Worm (Caenorhabditis elegans): Measurements from ENCODE around the gene Y39E4B.5.

Gene Y39E4B.5

DNA sequence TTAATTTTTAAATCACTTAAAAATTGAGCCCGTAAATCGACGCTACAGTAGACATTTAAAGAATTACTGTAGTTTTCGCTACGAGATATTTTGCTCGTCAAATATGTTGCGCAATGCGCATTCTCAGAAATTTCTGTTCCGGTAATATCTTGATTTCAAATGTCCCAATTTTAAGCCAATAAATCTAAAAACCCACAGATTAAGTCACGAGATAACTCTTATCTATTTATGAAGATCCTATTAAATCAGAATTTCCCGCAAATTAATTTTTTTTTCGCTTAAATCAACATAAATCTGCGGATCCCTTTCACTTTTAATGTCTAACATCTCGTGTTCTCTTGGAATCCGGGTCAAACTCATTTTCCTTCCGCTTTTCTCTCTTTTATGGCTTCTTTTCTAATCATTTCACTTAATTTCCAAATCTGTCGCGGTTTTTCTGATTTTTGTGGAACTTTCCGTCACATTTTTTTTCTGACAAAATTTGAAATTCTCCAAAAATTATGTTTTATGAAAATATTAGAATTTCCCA lies 46.8 kb downstream of the Y39E4B.5 start:
- peak; percentile 61 for TF ChIP-seq blmp-1 (tag; optimal IDR thresholded peaks at IDR 0.05)
- TF ChIP-seq unc-62 (GFP tag; optimal IDR thresholded peaks at IDR 0.05) = no peak
- no peak for TF ChIP-seq mep-1 (tag; optimal IDR thresholded peaks at IDR 0.05)
- TF ChIP-seq cnd-1 (tag; optimal IDR thresholded peaks at IDR 0.05) = no peak
- no peak for TF ChIP-seq drap-1 (GFP tag; optimal IDR thresholded peaks at IDR 0.05)
- peak; percentile 32 for TF ChIP-seq elt-1 (tag; optimal IDR thresholded peaks at IDR 0.05; ENCODE audit: borderline replicate concordance, insufficient read depth)
- TF ChIP-seq mab-5 (tag; optimal IDR thresholded peaks at IDR 0.05) = no peak
